Worm (Caenorhabditis elegans) whole organism, L1 larva: Measurements from ENCODE around the gene F58E2.4.

Experiments
- C16A3.4 ChIP-seq: fragments of 150-350 bp; optimal IDR thresholded peaks from 2 replicates; lab custom pipeline; 2014; ENCODE audit warnings: missing biosample characterization, missing genetic modification characterization
- C34B4.2 ChIP-seq: sonication (generic microtip); optimal IDR thresholded peaks from 2 replicates; lab custom pipeline; 2017; ENCODE audit warnings: mild to moderate bottlenecking, missing genetic modification characterization, missing compliant biosample characterization
- alr-1 ChIP-seq: fragments of 200-800 bp; sonication (Bioruptor generic); optimal IDR thresholded peaks from 2 replicates; lab custom pipeline; 2018; ENCODE audit warnings: borderline replicate concordance, mild to moderate bottlenecking, missing genetic modification characterization, missing compliant biosample characterization
- aly-2 ChIP-seq: fragments of 150-350 bp; optimal IDR thresholded peaks from 2 replicates; lab custom pipeline; 2014; ENCODE audit warnings: missing biosample characterization, missing genetic modification characterization
- blmp-1 ChIP-seq: fragments of 150-350 bp; optimal IDR thresholded peaks from 2 replicates; lab custom pipeline; 2014; ENCODE audit warnings: missing biosample characterization, missing genetic modification characterization
- ceh-8 ChIP-seq: fragments of 200-800 bp; sonication (Bioruptor generic); optimal IDR thresholded peaks from 2 replicates; lab custom pipeline; 2018; ENCODE audit warnings: mild to moderate bottlenecking, missing genetic modification characterization, moderate library complexity, missing compliant biosample characterization
- ceh-82 ChIP-seq, 3 experiments: fragments of 150-350 bp in 1 of 3; sonication (generic microtip) in 2 of 3; optimal IDR thresholded peaks; 2 replicates each; lab custom pipeline; 2014 to 2017; ENCODE audit warnings: missing biosample characterization in 3 of 3, missing genetic modification characterization in 3 of 3
- ceh-90 ChIP-seq: sonication (generic microtip); optimal IDR thresholded peaks from 2 replicates; lab custom pipeline; 2016; ENCODE audit warnings: missing genetic modification characterization, missing compliant biosample characterization
- efl-1 ChIP-seq, 4 experiments: fragments of 150-350 bp; optimal IDR thresholded peaks in 3 of 4; peaks in 1 of 4; 1 replicate in 1 of 4; 2 replicates in 3 of 4; lab custom pipeline; 2014; ENCODE audit warnings: missing biosample characterization in 2 of 4, missing genetic modification characterization in 2 of 4, missing genetic modification reagents in 2 of 4
- egl-27 ChIP-seq, 2 experiments: fragments of 150-350 bp in 1 of 2; sonication (generic microtip); optimal IDR thresholded peaks; 3 replicates each; lab custom pipeline; 2017 to 2018; ENCODE audit warnings: missing biosample characterization in 2 of 2, missing genetic modification characterization in 2 of 2, missing genetic modification reagents in 2 of 2
- grh-1 ChIP-seq: fragments of 200-800 bp; sonication (Bioruptor generic); IDR thresholded peaks from 2 replicates; pipeline ENCODE4 v1.3.6; 2022; ENCODE audit warnings: missing genetic modification reagents, missing genetic modification characterization, missing compliant biosample characterization
- hlh-17 ChIP-seq: fragments of 200-800 bp; sonication (Bioruptor generic); optimal IDR thresholded peaks from 2 replicates; lab custom pipeline; 2018; ENCODE audit warnings: missing genetic modification characterization, mild to moderate bottlenecking, missing compliant biosample characterization, moderate library complexity, borderline replicate concordance
- lin-13 ChIP-seq: fragments of 150-350 bp; optimal IDR thresholded peaks from 2 replicates; lab custom pipeline; 2014; ENCODE audit warnings: missing biosample characterization, missing genetic modification reagents, missing genetic modification characterization
- lin-35 ChIP-seq, 2 experiments: fragments of 150-350 bp; optimal IDR thresholded peaks; 2 replicates each; lab custom pipeline; 2014; ENCODE audit warnings: missing biosample characterization in 2 of 2, missing genetic modification characterization in 2 of 2, missing genetic modification reagents in 2 of 2
- lin-39 ChIP-seq: fragments of 150-350 bp; optimal IDR thresholded peaks from 2 replicates; lab custom pipeline; 2014; ENCODE audit warnings: missing biosample characterization, missing genetic modification reagents, missing genetic modification characterization
- lir-3 ChIP-seq: sonication (generic microtip); optimal IDR thresholded peaks from 2 replicates; lab custom pipeline; 2016; ENCODE audit warnings: mild to moderate bottlenecking, missing genetic modification characterization, moderate library complexity, missing compliant biosample characterization; ENCODE audit not compliant: poor library complexity
- mef-2 ChIP-seq: fragments of 150-350 bp; optimal IDR thresholded peaks from 2 replicates; lab custom pipeline; 2014; ENCODE audit warnings: missing biosample characterization, missing genetic modification characterization
- mep-1 ChIP-seq: fragments of 150-350 bp; optimal IDR thresholded peaks from 2 replicates; lab custom pipeline; 2014; ENCODE audit warnings: missing biosample characterization, missing genetic modification characterization
- nhr-12 ChIP-seq: sonication (generic microtip); optimal IDR thresholded peaks from 2 replicates; lab custom pipeline; 2017; ENCODE audit warnings: missing biosample characterization, missing genetic modification characterization
- nhr-20 ChIP-seq: sonication (generic microtip); optimal IDR thresholded peaks from 2 replicates; lab custom pipeline; 2016; ENCODE audit warnings: mild to moderate bottlenecking, missing genetic modification characterization, missing compliant biosample characterization
- nhr-28 ChIP-seq: fragments of 150-350 bp; optimal IDR thresholded peaks from 2 replicates; lab custom pipeline; 2014; ENCODE audit warnings: missing biosample characterization, missing genetic modification characterization
- nhr-47 ChIP-seq: sonication (generic microtip); optimal IDR thresholded peaks from 2 replicates; lab custom pipeline; 2016; ENCODE audit warnings: mild to moderate bottlenecking, missing genetic modification characterization, moderate library complexity, missing compliant biosample characterization
- nhr-77 ChIP-seq: fragments of 150-350 bp; optimal IDR thresholded peaks from 2 replicates; lab custom pipeline; 2014; ENCODE audit warnings: missing biosample characterization, missing genetic modification characterization
- nhr-85 ChIP-seq: sonication (generic microtip); peaks from one replicate; lab custom pipeline; 2016; ENCODE audit warnings: missing genetic modification characterization, inconsistent platforms, missing compliant biosample characterization
- pag-3 ChIP-seq: sonication (generic microtip); optimal IDR thresholded peaks from 2 replicates; lab custom pipeline; 2017; ENCODE audit warnings: missing genetic modification characterization, mild to moderate bottlenecking, missing compliant biosample characterization, antibody characterized with exemption, borderline replicate concordance; ENCODE audit not compliant: insufficient read depth
- pax-3 ChIP-seq: fragments of 200-800 bp; sonication (Bioruptor generic); optimal IDR thresholded peaks from 2 replicates; lab custom pipeline; 2018; ENCODE audit warnings: mild to moderate bottlenecking, missing genetic modification characterization, moderate library complexity, missing compliant biosample characterization
- skn-1 ChIP-seq: fragments of 150-350 bp; optimal IDR thresholded peaks from 2 replicates; lab custom pipeline; 2014; ENCODE audit warnings: missing biosample characterization, missing genetic modification characterization
- sox-4 ChIP-seq: sonication (generic microtip); optimal IDR thresholded peaks from 2 replicates; lab custom pipeline; 2016; ENCODE audit warnings: missing genetic modification characterization, missing compliant biosample characterization
- sup-37 ChIP-seq: fragments of 200-800 bp; sonication (Bioruptor generic); optimal IDR thresholded peaks from 2 replicates; lab custom pipeline; 2018; ENCODE audit warnings: mild to moderate bottlenecking, missing genetic modification characterization, missing compliant biosample characterization
- tlp-1 ChIP-seq: fragments of 150-350 bp; optimal IDR thresholded peaks from 2 replicates; lab custom pipeline; 2014; ENCODE audit warnings: missing biosample characterization, missing genetic modification characterization
- unc-62 ChIP-seq: fragments of 150-350 bp; optimal IDR thresholded peaks from 2 replicates; lab custom pipeline; 2014; ENCODE audit warnings: missing biosample characterization, missing genetic modification reagents, missing genetic modification characterization
- unc-86 ChIP-seq: sonication (generic microtip); optimal IDR thresholded peaks from 2 replicates; lab custom pipeline; 2016; ENCODE audit warnings: missing genetic modification characterization, missing compliant biosample characterization
- unc-98 ChIP-seq: fragments of 200-800 bp; sonication (Bioruptor generic); IDR thresholded peaks from 2 replicates; pipeline ENCODE4 v1.3.6; 2022; ENCODE audit warnings: missing genetic modification characterization, missing compliant biosample characterization
- vab-15 ChIP-seq: sonication (generic microtip); optimal IDR thresholded peaks from 2 replicates; lab custom pipeline; 2017; ENCODE audit warnings: missing genotype, mild to moderate bottlenecking, missing genetic modification characterization, missing compliant biosample characterization
- zip-4 ChIP-seq: fragments of 200-800 bp; sonication (Bioruptor generic); optimal IDR thresholded peaks from 2 replicates; lab custom pipeline; 2018; ENCODE audit warnings: mild to moderate bottlenecking, missing genetic modification characterization, moderate library complexity, missing compliant biosample characterization
- ztf-11 ChIP-seq, 2 experiments: sonication (generic microtip); optimal IDR thresholded peaks; 2 replicates each; lab custom pipeline; 2016 to 2017; ENCODE audit warnings: missing genetic modification characterization in 2 of 2, missing biosample characterization in 1 of 2, missing compliant biosample characterization in 1 of 2
- ztf-4 ChIP-seq: fragments of 150-350 bp; optimal IDR thresholded peaks from 2 replicates; lab custom pipeline; 2014; ENCODE audit warnings: missing biosample characterization, missing genetic modification characterization

Gene F58E2.4

ce11 chrIV:3463254-3463653, at the start of gene F58E2.4:
Gene F58E2.4 (plus strand): TSS chrIV:3463387.
- TF ChIP-seq blmp-1 (peak; percentile 21), aly-2 (tag; lab: Kevin White, UChicago) (no peak), C34B4.2 (no peak), ztf-11 (tag; optimal IDR thresholded peaks at IDR 0.05; lab: Kevin White, UChicago) (no peak), efl-1 (optimal IDR thresholded peaks at IDR 0.05; lab: Kevin White, UChicago) (peak in 1 of 2 experiments; percentile 53), efl-1 (GFP tag; optimal IDR thresholded peaks at IDR 0.05 in 1 of 2; lab: Kevin White, UChicago) (no peak)

DNA sequence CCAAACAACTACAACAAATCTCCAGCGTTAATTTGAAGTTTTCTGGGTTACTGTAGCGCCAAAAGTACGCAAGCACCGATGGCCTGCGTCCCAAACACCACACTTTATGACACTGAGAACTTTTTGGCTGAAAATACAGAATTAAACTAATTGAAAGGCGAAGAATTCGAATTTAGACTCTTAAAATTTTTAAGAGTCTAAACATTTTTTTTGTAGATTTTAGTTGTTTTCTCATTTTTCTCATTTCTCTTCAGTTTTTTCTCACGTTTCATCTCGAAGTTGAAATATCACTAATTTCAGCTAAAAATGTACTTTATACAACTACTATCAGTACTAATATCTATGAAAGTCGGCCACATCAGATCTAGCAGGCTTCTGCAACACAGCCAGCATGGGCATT, 47.8 kb upstream of the F58E2.4 start, which contains the start of gene lgc-9:
TSS of gene lgc-9 (plus strand) at position 301 of the 400 bp plus-strand sequence.
- TF ChIP-seq lin-39 (tag; lab: Kevin White, UChicago) = no peak
- no peak for TF ChIP-seq lin-13
- TF ChIP-seq nhr-28 (tag; lab: Kevin White, UChicago) = no peak
- TF ChIP-seq ceh-8 (GFP tag; lab: Kevin White, UChicago) = no peak
- TF ChIP-seq mef-2 = no peak
- no peak for TF ChIP-seq lir-3 (tag; lab: Kevin White, UChicago)
- TF ChIP-seq pax-3 (tag; lab: Kevin White, UChicago) = no peak
- no peak for TF ChIP-seq ceh-90 (tag; lab: Kevin White, UChicago)
- no peak for TF ChIP-seq ztf-4 (tag; lab: Kevin White, UChicago)
- TF ChIP-seq skn-1 = no peak
- no peak for TF ChIP-seq sox-4 (tag; lab: Kevin White, UChicago)

DNA sequence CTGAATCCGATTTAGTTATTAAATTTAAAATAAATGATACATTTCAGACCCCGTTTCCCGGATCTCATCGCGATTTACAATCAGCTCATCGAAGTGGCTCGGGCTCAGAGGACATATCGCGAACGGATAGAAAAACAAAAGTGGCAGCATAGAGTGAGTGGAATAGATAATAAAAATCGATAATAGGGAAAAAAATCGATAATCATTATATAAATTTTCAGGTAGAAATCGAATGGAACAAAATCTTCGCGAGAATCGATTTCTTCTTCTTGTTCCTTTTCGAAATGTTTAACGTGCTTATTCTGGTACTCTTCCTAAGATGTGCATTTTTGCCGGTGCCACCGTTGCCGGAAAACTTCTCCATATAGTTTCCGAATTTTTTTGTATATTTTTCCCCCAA, 44.4 kb upstream of the F58E2.4 start:
- TF ChIP-seq unc-98 (GFP tag; lab: Robert Waterston, UW) (no peak), alr-1 (no peak), efl-1 (optimal IDR thresholded peaks at IDR 0.05; lab: Kevin White, UChicago) (no peak), efl-1 (GFP tag; optimal IDR thresholded peaks at IDR 0.05 in 1 of 2; lab: Kevin White, UChicago) (peak in 1 of 2 experiments; percentile 37)

ce11 chrIV:3422516-3422915, 40.7 kb upstream of the F58E2.4 start, which contains the start of gene C04C3.6:
Gene C04C3.6 (minus strand): TSS chrIV:3422616.
- TF ChIP-seq unc-62 (GFP tag; lab: Kevin White, UChicago) = no peak
- TF ChIP-seq nhr-47 (tag; lab: Kevin White, UChicago) = no peak
- no peak for TF ChIP-seq nhr-12 (tag; lab: Kevin White, UChicago)
- no peak for TF ChIP-seq grh-1 (GFP tag; lab: Robert Waterston, UW)
- TF ChIP-seq pag-3 (tag; lab: Kevin White, UChicago) = no peak
- no peak for TF ChIP-seq unc-86

DNA sequence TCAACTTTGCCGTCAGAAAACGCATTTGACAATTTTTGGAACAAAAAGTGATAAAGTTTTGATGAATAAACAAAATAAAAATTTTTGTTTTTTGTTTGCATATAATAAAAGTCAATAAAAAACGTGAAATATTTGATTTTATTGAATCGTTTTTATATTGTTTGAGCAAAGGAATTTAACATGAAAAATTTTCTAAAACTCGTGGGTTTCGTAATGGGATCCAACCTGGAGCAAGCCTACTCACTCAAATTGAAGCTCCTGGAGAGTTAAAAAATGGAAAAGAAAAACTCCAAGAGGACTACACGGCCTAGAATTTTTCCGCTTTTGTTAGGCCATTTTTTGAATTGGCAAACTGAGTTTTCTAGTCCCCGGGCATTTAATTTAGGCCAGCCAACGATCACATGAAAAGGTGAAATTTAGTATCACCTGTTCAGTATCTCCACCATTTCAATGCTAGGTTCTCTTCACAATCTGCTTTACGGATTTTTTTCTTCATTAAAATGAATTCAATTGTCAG, 34.7 kb upstream of the F58E2.4 start, which contains the start of the genes C04C3.9 and srz-60:
TSS of gene C04C3.9 (minus strand) at position 101 of the 517 bp plus-strand sequence.
TSS of gene srz-60 (plus strand) at position 467 of the 517 bp plus-strand sequence.
- no peak for TF ChIP-seq egl-27 (tag; optimal IDR thresholded peaks at IDR 0.05; lab: Kevin White, UChicago)
- TF ChIP-seq aly-2 (tag; lab: Kevin White, UChicago) = no peak
- no peak for TF ChIP-seq lin-35 (GFP tag; optimal IDR thresholded peaks at IDR 0.05; lab: Kevin White, UChicago)
- no peak for TF ChIP-seq vab-15 (tag; lab: Kevin White, UChicago)
- TF ChIP-seq pag-3 (tag; lab: Kevin White, UChicago) = no peak
- no peak for TF ChIP-seq hlh-17 (GFP tag; lab: Kevin White, UChicago)
- no peak for TF ChIP-seq zip-4 (GFP tag; lab: Kevin White, UChicago)
- TF ChIP-seq ceh-82 (tag; optimal IDR thresholded peaks at IDR 0.05; lab: Kevin White, UChicago) = no peak
- no peak for TF ChIP-seq sox-4 (tag; lab: Kevin White, UChicago)
- no peak for TF ChIP-seq ceh-8 (GFP tag; lab: Kevin White, UChicago)
- no peak for TF ChIP-seq mep-1 (tag; lab: Kevin White, UChicago)
- TF ChIP-seq C16A3.4 (tag; lab: Kevin White, UChicago) = no peak
- no peak for TF ChIP-seq nhr-20 (tag; lab: Kevin White, UChicago)
- no peak for TF ChIP-seq nhr-77
- no peak for TF ChIP-seq sup-37
- TF ChIP-seq nhr-85 = no peak
- no peak for TF ChIP-seq tlp-1 (tag; lab: Kevin White, UChicago)
- no peak for TF ChIP-seq mef-2
- no peak for TF ChIP-seq nhr-28 (tag; lab: Kevin White, UChicago)
